Worm (Caenorhabditis elegans) whole organism, L2 larva: Measurements from ENCODE around the gene T24D5.3.

ENCODE experiments used
- elt-1 ChIP-seq: fragments of 150-350 bp; optimal IDR thresholded peaks from 2 replicates; lab custom pipeline; 2014; ENCODE audit warnings: missing biosample characterization, missing genetic modification characterization
- elt-3 ChIP-seq: sonication (generic microtip); optimal IDR thresholded peaks from 2 replicates; lab custom pipeline; 2017; ENCODE audit warnings: missing biosample characterization, missing genetic modification characterization

- TF ChIP-seq elt-1 (tag; lab: Kevin White, UChicago) (no peak), elt-3 (tag; lab: Kevin White, UChicago) (no peak)
Measured at ce11 chrX:12595954-12596353, 16.1 kb downstream of the T24D5.3 start.
